Worm (Caenorhabditis elegans) whole organism, young adult: Measurements from ENCODE around the gene srd-17.
A peak's percentile ranks its signal among the peaks of the same experiment; 100 is the strongest.

Experiments used
- B0035.1 ChIP-seq: sonication (generic microtip); optimal IDR thresholded peaks from 2 replicates; lab custom pipeline; 2016; ENCODE audit warnings: missing genetic modification characterization, mild to moderate bottlenecking, missing compliant biosample characterization, missing genotype, missing genetic modification reagents
- C06A6.2 ChIP-seq: fragments of 200-800 bp; sonication (Bioruptor generic); conservative IDR thresholded peaks from 2 replicates; pipeline ENCODE4 v1.3.6; 2022; ENCODE audit warnings: missing genetic modification characterization, missing compliant biosample characterization
- C17E4.6 ChIP-seq: fragments of 200-800 bp; sonication (Bioruptor generic); IDR thresholded peaks from 2 replicates; pipeline ENCODE4 v1.3.6; 2022; ENCODE audit warnings: missing genetic modification reagents, missing genetic modification characterization, missing compliant biosample characterization
- D2030.7 ChIP-seq: fragments of 200-800 bp; sonication (Bioruptor generic); IDR thresholded peaks from 2 replicates; pipeline ENCODE4 v1.3.6; 2022; ENCODE audit warnings: missing genetic modification reagents, missing genetic modification characterization, missing compliant biosample characterization
- F33H1.4 ChIP-seq: fragments of 200-800 bp; sonication (Bioruptor generic); IDR thresholded peaks from 2 replicates; pipeline ENCODE4 v1.3.6; 2022; ENCODE audit warnings: missing genetic modification reagents, missing genetic modification characterization, missing compliant biosample characterization
- F52B5.7 ChIP-seq: sonication (generic microtip); optimal IDR thresholded peaks from 2 replicates; lab custom pipeline; 2016; ENCODE audit warnings: mild to moderate bottlenecking, missing genetic modification characterization, missing compliant biosample characterization
- K12H6.12 ChIP-seq: fragments of 200-800 bp; sonication (Bioruptor generic); optimal IDR thresholded peaks from 2 replicates; lab custom pipeline; 2018; ENCODE audit warnings: mild to moderate bottlenecking, missing genetic modification characterization, missing compliant biosample characterization
- Y79H2A.3 ChIP-seq: fragments of 200-800 bp; sonication (Bioruptor generic); conservative IDR thresholded peaks from 2 replicates; pipeline ENCODE4 v1.3.6; 2022; ENCODE audit warnings: missing genetic modification reagents, missing genetic modification characterization, missing compliant biosample characterization
- attf-3 ChIP-seq: fragments of 200-800 bp; sonication (Bioruptor generic); conservative IDR thresholded peaks from 2 replicates; pipeline ENCODE4 v1.3.6; 2022; ENCODE audit warnings: missing genetic modification reagents, missing genetic modification characterization, missing compliant biosample characterization
- attf-5 ChIP-seq: fragments of 200-800 bp; sonication (Bioruptor generic); optimal IDR thresholded peaks from 2 replicates; lab custom pipeline; 2018; ENCODE audit warnings: mild to moderate bottlenecking, missing genetic modification characterization, missing compliant biosample characterization
- bed-1 ChIP-seq: fragments of 200-800 bp; sonication (Bioruptor generic); IDR thresholded peaks from 2 replicates; pipeline ENCODE4 v1.3.6; 2022; ENCODE audit warnings: missing genetic modification reagents, missing genetic modification characterization, missing compliant biosample characterization
- ccch-3 ChIP-seq: fragments of 200-800 bp; sonication (Bioruptor generic); optimal IDR thresholded peaks from 2 replicates; lab custom pipeline; 2018; ENCODE audit warnings: mild to moderate bottlenecking, missing genetic modification characterization, missing compliant biosample characterization
- cebp-1 ChIP-seq, 2 experiments: fragments of 200-800 bp in 1 of 2; sonication (Bioruptor generic) in 1 of 2; sonication (generic microtip) in 1 of 2; IDR thresholded peaks in 1 of 2; optimal IDR thresholded peaks in 1 of 2; 2 replicates each; pipeline versions ENCODE4 v1.3.6 to Lab custom; 2017 to 2022; ENCODE audit warnings: missing compliant biosample characterization in 2 of 2, missing genetic modification characterization in 2 of 2, mild to moderate bottlenecking in 1 of 2, missing genetic modification reagents in 1 of 2, moderate library complexity in 1 of 2
- ceh-58 ChIP-seq: fragments of 200-800 bp; sonication (Bioruptor generic); IDR thresholded peaks from 2 replicates; pipeline ENCODE4 v1.3.6; 2022; ENCODE audit warnings: missing genetic modification characterization, missing compliant biosample characterization
- ceh-91 ChIP-seq: fragments of 200-800 bp; sonication (Bioruptor generic); IDR thresholded peaks from 2 replicates; pipeline ENCODE4 v1.3.6; 2022; ENCODE audit warnings: missing genetic modification reagents, missing genetic modification characterization, missing compliant biosample characterization
- chd-7 ChIP-seq: sonication (generic microtip); optimal IDR thresholded peaks from 2 replicates; lab custom pipeline; 2016; ENCODE audit warnings: mild to moderate bottlenecking, missing genetic modification characterization, moderate library complexity, missing compliant biosample characterization
- egrh-3 ChIP-seq: fragments of 200-800 bp; sonication (Bioruptor generic); IDR thresholded peaks from 2 replicates; pipeline ENCODE4 v1.3.6; 2022; ENCODE audit warnings: missing genetic modification reagents, missing genetic modification characterization, missing compliant biosample characterization
- ekl-4 ChIP-seq: fragments of 200-800 bp; sonication (Bioruptor generic); IDR thresholded peaks from 2 replicates; pipeline ENCODE4 v1.3.6; 2022; ENCODE audit warnings: missing genetic modification reagents, missing genetic modification characterization, missing compliant biosample characterization
- gei-17 ChIP-seq: fragments of 200-800 bp; sonication (Bioruptor generic); optimal IDR thresholded peaks from 2 replicates; lab custom pipeline; 2018; ENCODE audit warnings: mild to moderate bottlenecking, missing genetic modification characterization, missing compliant biosample characterization
- him-1 ChIP-seq: sonication (generic microtip); optimal IDR thresholded peaks from 2 replicates; lab custom pipeline; 2016; ENCODE audit warnings: missing genotype, missing genetic modification reagents, missing genetic modification characterization, missing compliant biosample characterization
- hmg-1.2 ChIP-seq: fragments of 200-800 bp; sonication (Bioruptor generic); IDR thresholded peaks from 2 replicates; pipeline ENCODE4 v1.3.6; 2022; ENCODE audit warnings: missing genetic modification reagents, missing genetic modification characterization, missing compliant biosample characterization
- hmg-20 ChIP-seq: fragments of 200-800 bp; sonication (Bioruptor generic); IDR thresholded peaks from 2 replicates; pipeline ENCODE4 v1.3.6; 2022; ENCODE audit warnings: missing genetic modification reagents, missing genetic modification characterization, missing compliant biosample characterization
- hrde-1 ChIP-seq: sonication (generic microtip); optimal IDR thresholded peaks from 2 replicates; lab custom pipeline; 2016; ENCODE audit warnings: missing genetic modification characterization, mild to moderate bottlenecking, missing compliant biosample characterization, moderate library complexity, missing genotype, missing genetic modification reagents, borderline replicate concordance
- hsf-1 ChIP-seq: fragments of 200-800 bp; sonication (Bioruptor generic); IDR thresholded peaks from 2 replicates; pipeline ENCODE4 v1.3.6; 2022; ENCODE audit warnings: missing genetic modification reagents, missing genetic modification characterization, missing compliant biosample characterization
- lag-1 ChIP-seq: fragments of 200-800 bp; sonication (Bioruptor generic); IDR thresholded peaks from 2 replicates; pipeline ENCODE4 v1.3.6; 2022; ENCODE audit warnings: missing genetic modification reagents, missing genetic modification characterization, missing compliant biosample characterization
- let-607 ChIP-seq, 2 experiments: fragments of 200-800 bp in 1 of 2; sonication (Bioruptor generic) in 1 of 2; sonication (generic microtip) in 1 of 2; optimal IDR thresholded peaks; 2 replicates each; lab custom pipeline; 2016 to 2018; ENCODE audit warnings: mild to moderate bottlenecking in 2 of 2, missing compliant biosample characterization in 2 of 2, missing genetic modification characterization in 2 of 2, moderate library complexity in 2 of 2, missing genotype in 1 of 2
- lin-26 ChIP-seq: fragments of 200-800 bp; sonication (Bioruptor generic); IDR thresholded peaks from 2 replicates; pipeline ENCODE4 v1.3.6; 2022; ENCODE audit warnings: missing genetic modification reagents, missing genetic modification characterization, missing compliant biosample characterization
- lin-35 ChIP-seq, 3 experiments: fragments of 150-350 bp in 2 of 3; sonication (generic microtip) in 1 of 3; optimal IDR thresholded peaks; 2 replicates each; lab custom pipeline; 2014 to 2018; ENCODE audit warnings: missing biosample characterization in 3 of 3, missing genetic modification characterization in 3 of 3, missing genetic modification reagents in 3 of 3
- lin-40 ChIP-seq: sonication (generic microtip); optimal IDR thresholded peaks from 2 replicates; lab custom pipeline; 2016; ENCODE audit warnings: missing genetic modification characterization, mild to moderate bottlenecking, missing compliant biosample characterization, missing genotype, missing genetic modification reagents
- lir-1 ChIP-seq: fragments of 200-800 bp; sonication (Bioruptor generic); conservative IDR thresholded peaks from 2 replicates; pipeline ENCODE4 v1.3.6; 2022; ENCODE audit warnings: missing genetic modification reagents, missing genetic modification characterization, missing compliant biosample characterization
- mel-28 ChIP-seq: sonication (generic microtip); optimal IDR thresholded peaks from 2 replicates; lab custom pipeline; 2016; ENCODE audit warnings: borderline replicate concordance, mild to moderate bottlenecking, missing genetic modification characterization, missing compliant biosample characterization
- nhr-80 ChIP-seq: sonication (generic microtip); optimal IDR thresholded peaks from 2 replicates; lab custom pipeline; 2016; ENCODE audit warnings: missing genetic modification characterization, missing compliant biosample characterization
- pha-4 ChIP-seq: fragments of 150-350 bp; sonication (generic microtip); optimal IDR thresholded peaks from 2 replicates; lab custom pipeline; 2014; ENCODE audit warnings: missing biosample characterization, missing genetic modification reagents, missing genetic modification characterization
- rcor-1 ChIP-seq: fragments of 200-800 bp; sonication (Bioruptor generic); IDR thresholded peaks from 2 replicates; pipeline ENCODE4 v1.3.6; 2022; ENCODE audit warnings: missing genetic modification reagents, missing genetic modification characterization, missing compliant biosample characterization
- snpc-3.4 ChIP-seq: sonication (generic microtip); optimal IDR thresholded peaks from 2 replicates; lab custom pipeline; 2017; ENCODE audit warnings: missing genetic modification characterization, mild to moderate bottlenecking, missing compliant biosample characterization, antibody characterized with exemption, moderate library complexity, missing genotype, missing genetic modification reagents
- sptf-2 ChIP-seq: fragments of 200-800 bp; sonication (Bioruptor generic); optimal IDR thresholded peaks from 2 replicates; lab custom pipeline; 2018; ENCODE audit warnings: mild to moderate bottlenecking, missing genetic modification characterization, missing compliant biosample characterization
- zim-3 ChIP-seq: sonication (generic microtip); optimal IDR thresholded peaks from 2 replicates; lab custom pipeline; 2017; ENCODE audit warnings: mild to moderate bottlenecking, missing genetic modification characterization, moderate library complexity, missing compliant biosample characterization
- ztf-28 ChIP-seq: fragments of 200-800 bp; sonication (Bioruptor generic); IDR thresholded peaks from 2 replicates; pipeline ENCODE4 v1.3.6; 2022; ENCODE audit warnings: missing genetic modification reagents, missing genetic modification characterization, missing compliant biosample characterization
- ztf-6 ChIP-seq: fragments of 200-800 bp; sonication (Bioruptor generic); IDR thresholded peaks from 2 replicates; pipeline ENCODE4 v1.3.6; 2022; ENCODE audit warnings: missing genetic modification reagents, missing genetic modification characterization, missing compliant biosample characterization

The srd-17 gene

ce11 chrV:13423045-13423444, 9.5 kb downstream of the srd-17 start, which contains the start of gene srv-9:
srv-9 (minus strand) TSS chrV:13423145.
- TF ChIP-seq ztf-6 (GFP tag; lab: Robert Waterston, UW): no peak
- no peak for TF ChIP-seq rcor-1 (GFP tag; lab: Robert Waterston, UW)
- TF ChIP-seq zim-3: no peak
- TF ChIP-seq Y79H2A.3 (GFP tag; lab: Robert Waterston, UW): no peak
- TF ChIP-seq snpc-3.4 (tag; lab: Kevin White, UChicago): no peak
- no peak for TF ChIP-seq hrde-1
- TF ChIP-seq hmg-20: no peak
- TF ChIP-seq chd-7 (tag; lab: Kevin White, UChicago): no peak
- TF ChIP-seq bed-1 (GFP tag; lab: Robert Waterston, UW): no peak
- TF ChIP-seq D2030.7 (GFP tag; lab: Robert Waterston, UW): no peak
- no peak for TF ChIP-seq hmg-1.2 (GFP tag; lab: Robert Waterston, UW)
- no peak for TF ChIP-seq egrh-3 (GFP tag; lab: Robert Waterston, UW)
- TF ChIP-seq K12H6.12 (tag; lab: Kevin White, UChicago): no peak
- no peak for TF ChIP-seq F33H1.4 (GFP tag; lab: Robert Waterston, UW)
- TF ChIP-seq him-1 (tag; lab: Kevin White, UChicago): no peak
- TF ChIP-seq B0035.1: no peak
- TF ChIP-seq, all 124 proteins: peak for 0

DNA sequence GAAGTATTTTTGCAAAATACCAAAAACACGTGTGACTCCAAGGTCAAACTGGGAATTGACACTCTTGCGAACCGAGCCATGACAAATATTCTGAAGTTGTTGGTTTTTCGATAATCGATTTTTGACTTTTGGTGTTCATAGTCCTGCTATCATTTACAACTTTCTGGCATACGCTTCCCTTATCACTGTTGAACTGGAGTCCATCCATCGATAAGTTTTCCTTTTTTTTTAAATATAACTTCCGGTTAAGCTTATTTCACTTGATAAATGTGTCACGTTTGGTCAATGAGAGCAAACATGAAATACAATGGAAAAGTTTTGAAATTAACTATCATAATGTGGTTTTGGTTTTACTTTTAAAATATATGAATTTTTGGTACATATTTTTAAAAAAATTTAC, 10.8 kb downstream of the srd-17 start:
- TF ChIP-seq gei-17 (GFP tag; lab: Kevin White, UChicago): no peak
- no peak for TF ChIP-seq cebp-1 (GFP tag; IDR thresholded peaks at IDR 0.05; lab: Robert Waterston, UW)
- no peak for TF ChIP-seq cebp-1 (tag; optimal IDR thresholded peaks at IDR 0.05; lab: Kevin White, UChicago)
- peak; percentile 86 for TF ChIP-seq nhr-80

- TF ChIP-seq hsf-1 (GFP tag; lab: Robert Waterston, UW): no peak
- TF ChIP-seq lin-35 (GFP tag; optimal IDR thresholded peaks at IDR 0.05; lab: Kevin White, UChicago): no peak
- TF ChIP-seq sptf-2 (GFP tag; lab: Kevin White, UChicago): no peak
- no peak for TF ChIP-seq ceh-91 (GFP tag; lab: Robert Waterston, UW)
- TF ChIP-seq attf-3 (GFP tag; lab: Robert Waterston, UW): no peak
- TF ChIP-seq C17E4.6 (GFP tag; lab: Robert Waterston, UW): no peak
- no peak for TF ChIP-seq attf-5 (GFP tag; lab: Kevin White, UChicago)
- no peak for TF ChIP-seq ceh-58 (GFP tag; lab: Robert Waterston, UW)
- TF ChIP-seq F52B5.7 (tag; lab: Kevin White, UChicago): no peak
- TF ChIP-seq let-607 (tag; optimal IDR thresholded peaks at IDR 0.05; lab: Kevin White, UChicago): no peak
- TF ChIP-seq D2030.7 (GFP tag; lab: Robert Waterston, UW): no peak
- no peak for TF ChIP-seq mel-28 (tag; lab: Kevin White, UChicago)
- no peak for TF ChIP-seq ztf-28 (GFP tag; lab: Robert Waterston, UW)
- no peak for TF ChIP-seq hmg-1.2 (GFP tag; lab: Robert Waterston, UW)
- no peak for TF ChIP-seq bed-1 (GFP tag; lab: Robert Waterston, UW)
Observed at ce11 chrV:13420640-13421039, 11.9 kb downstream of the srd-17 start, which contains the start of gene srv-8. srv-8 (minus strand) TSS chrV:13420740.

- TF ChIP-seq Y79H2A.3 (GFP tag; lab: Robert Waterston, UW): no peak
- TF ChIP-seq ekl-4: no peak
- TF ChIP-seq ccch-3 (GFP tag; lab: Kevin White, UChicago): no peak
- no peak for TF ChIP-seq lin-26 (GFP tag; lab: Robert Waterston, UW)
- TF ChIP-seq C06A6.2 (GFP tag; lab: Robert Waterston, UW): no peak
- TF ChIP-seq gei-17 (GFP tag; lab: Kevin White, UChicago): no peak
- no peak for TF ChIP-seq lag-1 (GFP tag; lab: Robert Waterston, UW)
- no peak for TF ChIP-seq F33H1.4 (GFP tag; lab: Robert Waterston, UW)
- TF ChIP-seq lin-40 (tag; lab: Kevin White, UChicago): no peak
- TF ChIP-seq D2030.7 (GFP tag; lab: Robert Waterston, UW): no peak
- no peak for TF ChIP-seq pha-4
- no peak for TF ChIP-seq lir-1 (GFP tag; lab: Robert Waterston, UW)
- TF ChIP-seq egrh-3 (GFP tag; lab: Robert Waterston, UW): no peak
Observed at ce11 chrV:13417513-13417912, 15.0 kb downstream of the srd-17 start, which contains the start of gene F53F1.6. F53F1.6 (minus strand) TSS chrV:13417613.
